Worm (Caenorhabditis elegans) whole organism, mixed stage, embryonic: ENCODE results near the gene sri-38.
"Not testable (repeated sequence)": the region's sequence is repeated elsewhere in the genome, so short reads cannot be mapped to it uniquely, and the experiment has no call there.

Source experiments
- M03D4.4 ChIP-seq: sonication (generic microtip); optimal IDR thresholded peaks from 2 replicates; lab custom pipeline; 2017; ENCODE audit warnings: mild to moderate bottlenecking, missing genetic modification characterization, missing compliant biosample characterization
- bed-3 ChIP-seq: fragments of 200-800 bp; sonication (Bioruptor generic); optimal IDR thresholded peaks from 3 replicates; lab custom pipeline; 2018; ENCODE audit warnings: mild to moderate bottlenecking, missing genetic modification characterization, moderate library complexity, missing compliant biosample characterization
- blmp-1 ChIP-seq: fragments of 150-350 bp; optimal IDR thresholded peaks from 2 replicates; lab custom pipeline; 2014; ENCODE audit warnings: missing biosample characterization, missing genetic modification characterization
- ceh-39 ChIP-seq: fragments of 150-350 bp; optimal IDR thresholded peaks from 2 replicates; lab custom pipeline; 2014; ENCODE audit warnings: missing biosample characterization, missing genetic modification characterization
- ceh-43 ChIP-seq: fragments of 200-800 bp; sonication (Bioruptor generic); optimal IDR thresholded peaks from 2 replicates; lab custom pipeline; 2018; ENCODE audit warnings: mild to moderate bottlenecking, missing genetic modification characterization, moderate library complexity, missing compliant biosample characterization
- ceh-83 ChIP-seq: fragments of 200-800 bp; sonication (Bioruptor generic); optimal IDR thresholded peaks from 2 replicates; lab custom pipeline; 2018; ENCODE audit warnings: mild to moderate bottlenecking, missing genetic modification characterization, missing compliant biosample characterization
- ces-1 ChIP-seq: fragments of 150-350 bp; optimal IDR thresholded peaks from 2 replicates; lab custom pipeline; 2014; ENCODE audit warnings: missing biosample characterization, missing genetic modification reagents, missing genetic modification characterization
- cnd-1 ChIP-seq: fragments of 200-800 bp; sonication (Bioruptor generic); optimal IDR thresholded peaks from 2 replicates; lab custom pipeline; 2018; ENCODE audit warnings: mild to moderate bottlenecking, missing genetic modification characterization, missing compliant biosample characterization
- drap-1 ChIP-seq: fragments of 200-800 bp; sonication (Bioruptor generic); optimal IDR thresholded peaks from 3 replicates; lab custom pipeline; 2018; ENCODE audit warnings: mild to moderate bottlenecking, missing genetic modification characterization, missing compliant biosample characterization
- elt-1 ChIP-seq: sonication (generic microtip); optimal IDR thresholded peaks from 2 replicates; lab custom pipeline; 2017; ENCODE audit warnings: missing genetic modification characterization, mild to moderate bottlenecking, missing compliant biosample characterization, antibody characterized with exemption, moderate library complexity, borderline replicate concordance; ENCODE audit not compliant: insufficient read depth
- flh-1 ChIP-seq: fragments of 200-800 bp; sonication (Bioruptor generic); optimal IDR thresholded peaks from 2 replicates; lab custom pipeline; 2018; ENCODE audit warnings: mild to moderate bottlenecking, missing genetic modification characterization, moderate library complexity, missing compliant biosample characterization
- ham-2 ChIP-seq: fragments of 200-800 bp; sonication (Bioruptor generic); optimal IDR thresholded peaks from 2 replicates; lab custom pipeline; 2018; ENCODE audit warnings: mild to moderate bottlenecking, missing genetic modification characterization, missing compliant biosample characterization
- hlh-1 ChIP-seq: fragments of 150-350 bp; optimal IDR thresholded peaks from 2 replicates; lab custom pipeline; 2014; ENCODE audit warnings: missing biosample characterization, missing genetic modification reagents, missing genetic modification characterization
- lin-13 ChIP-seq: fragments of 150-350 bp; optimal IDR thresholded peaks from 2 replicates; lab custom pipeline; 2014; ENCODE audit warnings: missing biosample characterization, missing genetic modification characterization
- lsy-2 ChIP-seq: fragments of 150-350 bp; optimal IDR thresholded peaks from 2 replicates; lab custom pipeline; 2014; ENCODE audit warnings: missing biosample characterization, missing genetic modification characterization
- mab-5 ChIP-seq: fragments of 150-350 bp; optimal IDR thresholded peaks from 2 replicates; lab custom pipeline; 2014; ENCODE audit warnings: missing biosample characterization, missing genetic modification characterization
- mep-1 ChIP-seq: fragments of 150-350 bp; optimal IDR thresholded peaks from 2 replicates; lab custom pipeline; 2017; ENCODE audit warnings: missing biosample characterization, missing genetic modification reagents, missing genetic modification characterization, inconsistent platforms
- nhr-12 ChIP-seq: fragments of 150-350 bp; optimal IDR thresholded peaks from 2 replicates; lab custom pipeline; 2014; ENCODE audit warnings: missing biosample characterization, missing genetic modification characterization
- nhr-2 ChIP-seq: fragments of 150-350 bp; optimal IDR thresholded peaks from 2 replicates; lab custom pipeline; 2014; ENCODE audit warnings: missing biosample characterization, missing genetic modification characterization
- nhr-237 ChIP-seq: fragments of 150-350 bp; optimal IDR thresholded peaks from 2 replicates; lab custom pipeline; 2014; ENCODE audit warnings: missing biosample characterization, missing genetic modification characterization
- nhr-28 ChIP-seq: fragments of 150-350 bp; optimal IDR thresholded peaks from 2 replicates; lab custom pipeline; 2014; ENCODE audit warnings: missing biosample characterization, missing genetic modification characterization
- nhr-76 ChIP-seq: sonication (generic microtip); optimal IDR thresholded peaks from 2 replicates; lab custom pipeline; 2017; ENCODE audit warnings: missing biosample characterization, missing genetic modification characterization
- pha-4 ChIP-seq: fragments of 150-350 bp; optimal IDR thresholded peaks from 2 replicates; lab custom pipeline; 2018; ENCODE audit warnings: missing biosample characterization, missing genetic modification reagents, missing genetic modification characterization
- snpc-4 ChIP-seq: fragments of 150-350 bp; optimal IDR thresholded peaks from 2 replicates; lab custom pipeline; 2014; ENCODE audit warnings: missing biosample characterization, missing genetic modification characterization
- sptf-1 ChIP-seq: sonication (generic microtip); optimal IDR thresholded peaks from 2 replicates; lab custom pipeline; 2017; ENCODE audit warnings: mild to moderate bottlenecking, missing genetic modification characterization, moderate library complexity, missing compliant biosample characterization
- tbx-8 ChIP-seq: fragments of 200-800 bp; sonication (Bioruptor generic); optimal IDR thresholded peaks from 2 replicates; lab custom pipeline; 2018; ENCODE audit warnings: mild to moderate bottlenecking, missing genetic modification characterization, moderate library complexity, missing compliant biosample characterization
- unc-120 ChIP-seq: sonication (generic microtip); optimal IDR thresholded peaks from 2 replicates; lab custom pipeline; 2017; ENCODE audit warnings: missing genetic modification characterization, missing compliant biosample characterization; ENCODE audit not compliant: poor library complexity, severe bottlenecking
- unc-39 ChIP-seq: fragments of 150-350 bp; optimal IDR thresholded peaks from 2 replicates; lab custom pipeline; 2014; ENCODE audit warnings: missing biosample characterization, missing genetic modification characterization
- unc-62 ChIP-seq: fragments of 150-350 bp; optimal IDR thresholded peaks from 2 replicates; lab custom pipeline; 2014; ENCODE audit warnings: missing biosample characterization, missing genetic modification reagents, missing genetic modification characterization
- zip-8 ChIP-seq: fragments of 150-350 bp; optimal IDR thresholded peaks from 2 replicates; lab custom pipeline; 2014; ENCODE audit warnings: missing biosample characterization, missing genetic modification characterization
- ztf-11 ChIP-seq: fragments of 150-350 bp; optimal IDR thresholded peaks from 2 replicates; lab custom pipeline; 2014; ENCODE audit warnings: missing biosample characterization, missing genetic modification characterization

sri-38 gene

DNA sequence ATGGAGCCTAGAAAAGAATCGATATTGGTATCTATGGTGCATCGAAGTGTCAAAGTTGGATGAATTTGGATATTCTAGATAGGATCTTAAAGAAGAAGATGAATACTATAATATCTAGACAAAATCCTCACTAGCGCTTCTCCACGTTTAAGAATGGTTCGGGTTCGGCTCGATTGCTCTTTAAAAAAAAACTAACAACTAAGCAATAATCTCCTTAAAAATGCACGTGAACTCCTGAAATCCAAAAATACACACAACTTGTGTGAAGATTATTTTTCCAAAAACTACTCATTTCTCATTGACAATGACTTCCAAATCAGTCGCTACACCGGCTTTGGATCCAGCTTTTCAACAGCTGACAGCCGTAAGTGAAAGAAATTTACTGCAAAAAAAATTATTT, 20.5 kb downstream of the sri-38 start, which contains the start of gene D2062.1:
D2062.1 (plus strand) TSS at position 301 of the 400 bp plus-strand sequence.
- TF ChIP-seq ceh-83 (GFP tag; lab: Kevin White, UChicago) = no peak
- no peak for TF ChIP-seq ceh-43
- TF ChIP-seq mab-5 (tag; lab: Kevin White, UChicago) = no peak
- TF ChIP-seq sptf-1 (tag; lab: Kevin White, UChicago) = no peak
- no peak for TF ChIP-seq lsy-2 (tag; lab: Kevin White, UChicago)
- TF ChIP-seq ztf-11 = no peak
- no peak for TF ChIP-seq unc-39 (tag; lab: Kevin White, UChicago)
- TF ChIP-seq nhr-28 (tag; lab: Kevin White, UChicago) = no peak
- no peak for TF ChIP-seq M03D4.4 (tag; lab: Kevin White, UChicago)
- TF ChIP-seq flh-1 = no peak

DNA sequence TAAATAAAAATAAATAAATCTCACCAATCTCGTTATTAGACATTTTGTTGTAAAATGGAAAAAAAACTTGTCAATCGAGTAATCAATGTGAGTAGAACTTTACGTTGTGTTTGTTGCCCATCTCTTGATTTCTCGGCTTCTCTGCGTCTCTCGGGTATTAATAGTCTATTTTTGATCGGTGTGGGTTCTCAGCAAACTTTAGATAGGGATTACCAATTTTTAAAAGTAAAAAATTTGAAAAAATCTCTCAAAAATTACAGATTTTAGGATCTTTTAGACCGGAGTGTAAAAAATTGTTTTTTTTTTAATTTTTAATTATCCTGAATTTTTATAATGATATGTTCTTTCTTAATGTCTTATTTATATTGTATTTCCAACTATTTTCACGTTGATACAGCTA, 26.7 kb downstream of the sri-38 start, which contains the start of gene F22E5.21:
F22E5.21 (minus strand) TSS at position 101 of the 400 bp plus-strand sequence.
- TF ChIP-seq nhr-237 (tag; lab: Kevin White, UChicago) = no peak
- TF ChIP-seq blmp-1 = no peak
- TF ChIP-seq nhr-76 = no peak
- TF ChIP-seq nhr-28 (tag; lab: Kevin White, UChicago) = no peak
- no peak for TF ChIP-seq ztf-11
- no peak for TF ChIP-seq lin-13 (tag; lab: Kevin White, UChicago)
- TF ChIP-seq ceh-43 = no peak
- no peak for TF ChIP-seq drap-1 (GFP tag; lab: Kevin White, UChicago)
- TF ChIP-seq bed-3 (GFP tag; lab: Kevin White, UChicago) = no peak
- TF ChIP-seq nhr-12 (tag; lab: Kevin White, UChicago) = no peak
- no peak for TF ChIP-seq nhr-2
- TF ChIP-seq tbx-8 (GFP tag; lab: Kevin White, UChicago) = no peak
- TF ChIP-seq elt-1 (tag; lab: Kevin White, UChicago) = no peak
- TF ChIP-seq pha-4 (tag; lab: Kevin White, UChicago) = no peak

DNA sequence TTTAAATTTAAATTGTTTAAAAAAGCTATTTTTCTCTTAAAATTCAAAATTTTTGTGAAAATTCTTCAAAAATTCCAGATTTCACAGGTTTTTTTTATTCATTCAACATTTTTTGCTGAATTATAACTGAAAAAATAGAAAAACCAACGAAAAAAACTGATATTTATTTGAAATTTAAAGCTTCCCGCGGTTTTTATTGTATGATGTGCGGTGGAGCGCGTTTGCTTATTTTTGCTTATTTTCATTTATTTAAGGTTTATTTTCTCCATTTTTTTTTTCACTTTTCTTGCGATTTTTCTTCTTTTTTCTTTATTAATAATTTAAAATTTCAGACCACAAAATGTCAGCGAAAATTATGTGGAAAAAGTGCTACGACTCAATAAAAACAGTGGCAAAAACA, 27.4 kb downstream of the sri-38 start, which contains the start of gene F22E5.9:
F22E5.9 (plus strand) TSS at position 327 of the 400 bp plus-strand sequence.
- TF ChIP-seq ztf-11 = no peak
- TF ChIP-seq flh-1 = no peak
- no peak for TF ChIP-seq pha-4 (tag; lab: Kevin White, UChicago)
- no peak for TF ChIP-seq nhr-12 (tag; lab: Kevin White, UChicago)
- no peak for TF ChIP-seq elt-1 (tag; lab: Kevin White, UChicago)
- TF ChIP-seq mep-1 (tag; lab: Kevin White, UChicago) = no peak
- no peak for TF ChIP-seq snpc-4 (tag; lab: Kevin White, UChicago)
- no peak for TF ChIP-seq nhr-237 (tag; lab: Kevin White, UChicago)
- TF ChIP-seq zip-8 (tag; lab: Kevin White, UChicago) = no peak
- no peak for TF ChIP-seq unc-62 (GFP tag; lab: Kevin White, UChicago)
- TF ChIP-seq cnd-1 (tag; lab: Kevin White, UChicago) = no peak
- TF ChIP-seq, all 35 proteins: peak for 0

DNA sequence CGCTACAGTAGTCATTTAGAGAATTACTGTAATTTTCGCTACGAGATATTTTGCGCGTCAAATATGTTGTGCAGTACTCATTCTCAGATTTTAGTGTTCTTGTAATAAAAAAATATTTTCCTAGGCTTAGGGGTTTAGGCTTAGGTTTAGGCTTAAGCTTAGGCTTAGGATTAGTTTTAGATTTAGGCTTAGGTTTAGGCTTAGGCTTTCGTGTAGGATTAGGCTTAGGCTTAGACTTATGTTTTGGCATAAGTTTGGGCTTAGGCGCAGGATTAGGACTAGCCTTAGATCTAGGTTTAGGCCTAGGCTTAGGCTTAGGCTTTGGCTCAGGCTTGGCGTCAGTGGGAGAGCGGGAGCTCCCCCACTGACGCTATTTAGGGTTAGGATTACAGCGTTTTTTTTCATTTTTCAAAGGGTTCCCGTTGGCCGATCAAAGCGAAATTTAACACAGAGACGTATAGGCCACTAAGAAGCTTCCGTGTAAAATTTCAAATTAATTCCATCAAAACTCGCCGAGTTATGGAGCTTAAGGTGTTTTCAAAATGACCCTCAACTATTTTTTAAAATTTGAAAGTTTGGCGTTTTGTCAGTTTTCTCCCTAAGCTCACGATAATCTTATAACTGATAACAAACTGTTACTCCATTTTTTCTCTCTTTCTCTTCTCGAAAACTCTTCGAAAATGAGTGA, 28.9 kb downstream of the sri-38 start, which contains the start of gene F22E5.8:
F22E5.8 (plus strand) TSS at position 638 of the 688 bp plus-strand sequence.
- TF ChIP-seq ham-2 (GFP tag; lab: Kevin White, UChicago); mep-1 (tag; lab: Kevin White, UChicago); tbx-8 (GFP tag; lab: Kevin White, UChicago): not testable (repeated sequence)

DNA sequence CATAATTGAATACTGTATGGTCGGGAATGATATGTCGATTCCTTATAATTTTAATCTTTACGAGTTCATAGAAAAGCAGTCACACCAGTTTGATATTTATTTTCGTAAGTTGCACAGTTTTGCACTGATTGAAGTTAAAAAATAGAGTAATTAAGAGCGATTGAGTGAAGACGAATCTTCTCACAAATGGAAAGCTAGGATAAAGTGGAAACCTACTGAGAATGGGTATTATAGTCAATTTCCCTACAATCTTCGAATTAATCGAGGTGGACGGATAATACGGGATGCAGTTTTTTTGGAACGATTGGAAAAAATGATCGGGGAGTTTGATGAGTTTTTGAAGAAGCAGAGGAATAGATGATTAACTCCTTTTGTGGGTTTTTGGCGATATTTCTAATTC, 30.3 kb downstream of the sri-38 start, which contains the start of gene F22E5.23:
F22E5.23 (plus strand) TSS at position 301 of the 400 bp plus-strand sequence.
- TF ChIP-seq nhr-28 (tag; lab: Kevin White, UChicago) (no peak), drap-1 (GFP tag; lab: Kevin White, UChicago) (no peak), ceh-39 (tag; lab: Kevin White, UChicago) (no peak), unc-39 (tag; lab: Kevin White, UChicago) (no peak), lin-13 (tag; lab: Kevin White, UChicago) (no peak)

DNA sequence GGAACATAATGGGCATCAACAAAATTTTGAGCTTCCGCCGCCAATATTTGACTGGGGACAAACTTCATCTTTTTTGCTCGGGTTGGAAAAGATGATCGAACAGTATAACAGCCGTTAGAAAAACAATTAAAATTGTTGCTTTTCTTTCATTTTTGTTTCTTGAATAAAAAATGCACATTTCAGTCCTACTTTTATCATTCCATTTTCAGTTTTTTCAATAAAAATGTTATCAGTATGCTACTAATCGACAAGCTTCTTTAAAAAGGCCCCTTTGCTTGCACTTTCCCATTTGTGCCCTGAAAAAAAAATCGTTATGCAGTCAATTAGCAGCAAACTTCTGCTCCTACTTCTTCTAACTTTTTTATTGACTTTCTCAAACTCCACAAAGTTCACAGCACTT, 31.1 kb downstream of the sri-38 start, which contains the start of gene F22E5.7:
F22E5.7 (plus strand) TSS at position 301 of the 400 bp plus-strand sequence.
- TF ChIP-seq bed-3 (GFP tag; lab: Kevin White, UChicago) (no peak), lsy-2 (tag; lab: Kevin White, UChicago) (no peak), ceh-83 (GFP tag; lab: Kevin White, UChicago) (no peak), M03D4.4 (tag; lab: Kevin White, UChicago) (no peak), pha-4 (tag; lab: Kevin White, UChicago) (no peak), ces-1 (GFP tag; lab: Kevin White, UChicago) (no peak), nhr-28 (tag; lab: Kevin White, UChicago) (no peak), nhr-237 (tag; lab: Kevin White, UChicago) (no peak), ztf-11 (no peak), nhr-2 (no peak), sptf-1 (tag; lab: Kevin White, UChicago) (no peak), blmp-1 (no peak), ceh-43 (no peak), unc-120 (tag; lab: Kevin White, UChicago) (no peak), snpc-4 (tag; lab: Kevin White, UChicago) (no peak), lin-13 (tag; lab: Kevin White, UChicago) (no peak), drap-1 (GFP tag; lab: Kevin White, UChicago) (no peak), hlh-1 (tag; lab: Kevin White, UChicago) (no peak), tbx-8 (GFP tag; lab: Kevin White, UChicago) (no peak)
